Fruit fly (Drosophila melanogaster): ENCODE results near the gene CG44325.

DNA sequence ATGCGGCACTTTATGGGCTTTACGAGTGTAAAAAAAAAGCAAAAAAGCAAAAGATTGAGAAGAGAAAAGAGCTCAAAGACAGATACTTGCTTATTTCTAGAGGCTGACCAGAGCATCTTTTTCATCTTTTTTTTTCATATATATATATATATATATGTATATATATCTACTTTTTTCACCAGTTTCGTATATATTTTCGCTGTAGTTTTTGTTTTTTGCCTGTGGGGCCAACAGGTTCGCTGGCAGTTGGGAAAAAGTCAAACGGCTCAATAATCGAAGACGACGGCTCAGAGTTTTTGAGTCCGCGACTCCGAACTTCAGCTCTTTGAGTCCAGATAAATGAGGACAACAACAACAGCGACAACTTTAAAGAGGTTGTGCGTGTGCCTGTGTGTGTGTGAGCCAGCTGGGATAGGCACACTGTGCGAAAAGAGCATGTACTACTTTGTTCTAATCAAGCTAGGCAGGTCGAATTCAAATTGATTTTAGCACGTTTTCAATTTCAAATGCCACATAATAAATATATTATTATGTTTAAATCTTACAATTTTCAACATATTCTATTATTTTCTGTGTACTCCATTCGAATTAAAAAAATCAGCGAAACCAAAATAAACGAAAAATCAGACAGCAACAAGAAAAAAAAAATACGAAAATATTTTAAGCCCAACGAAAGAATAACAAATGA, 11.4 kb downstream of the CG44325 start:
- no peak for TF ChIP-seq psq (optimal IDR thresholded peaks at IDR 0.05)
- no peak for TF ChIP-seq h (optimal IDR thresholded peaks at IDR 0.05)
- no peak for TF ChIP-seq ttk (optimal IDR thresholded peaks at IDR 0.05)
- TF ChIP-seq Myc (optimal IDR thresholded peaks at IDR 0.05) = no peak
- no peak for TF ChIP-seq insv (optimal IDR thresholded peaks at IDR 0.05)
- no peak for TF ChIP-seq Sin3A (optimal IDR thresholded peaks at IDR 0.05)

Measured in Kc167 (cell line).